Worm (Caenorhabditis elegans) whole organism, early embryonic: ENCODE measurements around the gene fbxa-85.

Experiments
- B0310.2 ChIP-seq: sonication (generic microtip); optimal IDR thresholded peaks from 2 replicates; lab custom pipeline; 2016; ENCODE audit warnings: mild to moderate bottlenecking, missing genetic modification characterization, missing compliant biosample characterization
- F13C5.2 ChIP-seq: sonication (generic microtip); optimal IDR thresholded peaks from 2 replicates; lab custom pipeline; 2017; ENCODE audit warnings: mild to moderate bottlenecking, missing genetic modification characterization, inconsistent platforms, missing compliant biosample characterization
- aly-1 ChIP-seq: sonication (generic microtip); optimal IDR thresholded peaks from 2 replicates; lab custom pipeline; 2016; ENCODE audit warnings: missing genetic modification characterization, missing compliant biosample characterization
- ama-1 ChIP-seq: fragments of 150-350 bp; optimal IDR thresholded peaks from 2 replicates; lab custom pipeline; 2014
- ceh-13 ChIP-seq: fragments of 200-800 bp; sonication (Bioruptor generic); optimal IDR thresholded peaks from 2 replicates; lab custom pipeline; 2018; ENCODE audit warnings: mild to moderate bottlenecking, missing genetic modification characterization, missing compliant biosample characterization
- ceh-36 ChIP-seq: sonication (generic microtip); optimal IDR thresholded peaks from 2 replicates; lab custom pipeline; 2016; ENCODE audit warnings: missing genetic modification characterization, inconsistent platforms, missing compliant biosample characterization
- ets-7 ChIP-seq: sonication (generic microtip); optimal IDR thresholded peaks from 2 replicates; lab custom pipeline; 2016; ENCODE audit warnings: missing genotype, missing genetic modification characterization, missing compliant biosample characterization
- flt-1 ChIP-seq: fragments of 200-800 bp; sonication (Bioruptor generic); IDR thresholded peaks from 2 replicates; pipeline ENCODE4 v1.3.6; 2022; ENCODE audit warnings: missing genetic modification characterization, missing compliant biosample characterization
- hmbx-1 ChIP-seq: sonication (generic microtip); optimal IDR thresholded peaks from 2 replicates; lab custom pipeline; 2016; ENCODE audit warnings: mild to moderate bottlenecking, missing genetic modification characterization, missing compliant biosample characterization
- hmg-4 ChIP-seq: fragments of 200-800 bp; sonication (Bioruptor generic); optimal IDR thresholded peaks from 2 replicates; lab custom pipeline; 2018; ENCODE audit warnings: mild to moderate bottlenecking, missing genetic modification characterization, missing compliant biosample characterization
- hnd-1 ChIP-seq: sonication (generic microtip); optimal IDR thresholded peaks from 2 replicates; lab custom pipeline; 2016; ENCODE audit warnings: missing genetic modification characterization, missing compliant biosample characterization
- pes-1 ChIP-seq: fragments of 200-800 bp; sonication (Bioruptor generic); IDR thresholded peaks from 2 replicates; pipeline ENCODE4 v1.3.6; 2022; ENCODE audit warnings: missing genetic modification reagents, missing genetic modification characterization, missing compliant biosample characterization
- scrt-1 ChIP-seq: fragments of 200-800 bp; sonication (Bioruptor generic); IDR thresholded peaks from 2 replicates; pipeline ENCODE4 v1.3.6; 2022; ENCODE audit warnings: missing genetic modification characterization, missing compliant biosample characterization
- sea-1 ChIP-seq: fragments of 200-800 bp; sonication (Bioruptor generic); conservative IDR thresholded peaks from 2 replicates; pipeline ENCODE4 v1.3.6; 2022; ENCODE audit warnings: missing genetic modification characterization, missing compliant biosample characterization
- tbx-11 ChIP-seq: fragments of 200-800 bp; sonication (Bioruptor generic); IDR thresholded peaks from 2 replicates; pipeline ENCODE4 v1.3.6; 2022; ENCODE audit warnings: missing genetic modification characterization, missing compliant biosample characterization
- tbx-37 ChIP-seq: fragments of 200-800 bp; sonication (Bioruptor generic); conservative IDR thresholded peaks from 2 replicates; pipeline ENCODE4 v1.3.6; 2022; ENCODE audit warnings: missing genetic modification reagents, missing genetic modification characterization, missing compliant biosample characterization
- tra-4 ChIP-seq: sonication (generic microtip); optimal IDR thresholded peaks from 2 replicates; lab custom pipeline; 2017; ENCODE audit warnings: missing genetic modification characterization, missing compliant biosample characterization

fbxa-85 gene

ce11 chrV:17298657-17299056, 39.7 kb downstream of the fbxa-85 start:
- TF ChIP-seq ceh-13 (no peak), hmbx-1 (no peak), B0310.2 (no peak), scrt-1 (GFP tag; lab: Robert Waterston, UW) (no peak), flt-1 (no peak), hmg-4 (GFP tag; lab: Kevin White, UChicago) (no peak), hnd-1 (no peak), ama-1 (lab: Kevin White, UChicago) (no peak), aly-1 (no peak), ceh-36 (tag; lab: Kevin White, UChicago) (no peak), sea-1 (GFP tag; lab: Robert Waterston, UW) (no peak), pes-1 (no peak), F13C5.2 (tag; lab: Kevin White, UChicago) (no peak), ets-7 (tag; lab: Kevin White, UChicago) (no peak), tra-4 (tag; lab: Kevin White, UChicago) (no peak), tbx-37 (GFP tag; lab: Robert Waterston, UW) (no peak), tbx-11 (no peak)

ce11 chrV:17301375-17301774, 42.4 kb downstream of the fbxa-85 start, which contains the start of gene K10G4.5:
Gene K10G4.5 (minus strand): TSS chrV:17301475.
- no peak for TF ChIP-seq ceh-13
- TF ChIP-seq tbx-37 (GFP tag; lab: Robert Waterston, UW): no peak
- TF ChIP-seq F13C5.2 (tag; lab: Kevin White, UChicago): no peak
- TF ChIP-seq ets-7 (tag; lab: Kevin White, UChicago): no peak
- TF ChIP-seq hmbx-1: no peak

ce11 chrV:17302754-17303153, 43.8 kb downstream of the fbxa-85 start, which contains the start of gene sri-70:
Gene sri-70 (plus strand): TSS chrV:17303054.
- TF ChIP-seq hmbx-1 (no peak), pes-1 (no peak), hmg-4 (GFP tag; lab: Kevin White, UChicago) (no peak), scrt-1 (GFP tag; lab: Robert Waterston, UW) (no peak), aly-1 (no peak)

ce11 chrV:17303392-17303791, 44.4 kb downstream of the fbxa-85 start:
- TF ChIP-seq flt-1 (no peak), scrt-1 (GFP tag; lab: Robert Waterston, UW) (no peak), B0310.2 (no peak), tbx-11 (no peak), F13C5.2 (tag; lab: Kevin White, UChicago) (no peak), ets-7 (tag; lab: Kevin White, UChicago) (no peak), sea-1 (GFP tag; lab: Robert Waterston, UW) (no peak), hmbx-1 (no peak), ama-1 (lab: Kevin White, UChicago) (no peak), aly-1 (no peak), ceh-36 (tag; lab: Kevin White, UChicago) (no peak), tbx-37 (GFP tag; lab: Robert Waterston, UW) (no peak)

- TF ChIP-seq aly-1 (no peak), hnd-1 (no peak), scrt-1 (GFP tag; lab: Robert Waterston, UW) (no peak)
Measured at ce11 chrV:17307926-17308325, 49.0 kb downstream of the fbxa-85 start.
